Worm (Caenorhabditis elegans) whole organism, L3 larva: ENCODE data around the gene Y43C5A.2.

Experiments
- R02D3.7 ChIP-seq: fragments of 150-350 bp; optimal IDR thresholded peaks from 2 replicates; lab custom pipeline; 2014; ENCODE audit warnings: missing biosample characterization, missing genetic modification characterization
- aly-2 ChIP-seq: fragments of 150-350 bp; optimal IDR thresholded peaks from 2 replicates; lab custom pipeline; 2014; ENCODE audit warnings: missing biosample characterization, missing genetic modification characterization
- ama-1 ChIP-seq: fragments of 150-350 bp; optimal IDR thresholded peaks from 2 replicates; lab custom pipeline; 2018
- ceh-16 ChIP-seq: sonication (generic microtip); optimal IDR thresholded peaks from 2 replicates; lab custom pipeline; 2017; ENCODE audit warnings: missing biosample characterization, missing genetic modification characterization
- ceh-82 ChIP-seq: fragments of 150-350 bp; optimal IDR thresholded peaks from 2 replicates; lab custom pipeline; 2014; ENCODE audit warnings: missing biosample characterization, missing genetic modification characterization
- ceh-9 ChIP-seq: sonication (generic microtip); optimal IDR thresholded peaks from 2 replicates; lab custom pipeline; 2018; ENCODE audit warnings: missing biosample characterization, missing genetic modification characterization
- daf-12 ChIP-seq: fragments of 150-350 bp; optimal IDR thresholded peaks from 2 replicates; lab custom pipeline; 2014; ENCODE audit warnings: missing biosample characterization, missing genetic modification reagents, missing genetic modification characterization
- egl-5 ChIP-seq: fragments of 150-350 bp; optimal IDR thresholded peaks from 2 replicates; lab custom pipeline; 2017; ENCODE audit warnings: missing biosample characterization, missing genetic modification reagents, missing genetic modification characterization, inconsistent platforms
- elt-1 ChIP-seq: fragments of 150-350 bp; optimal IDR thresholded peaks from 2 replicates; lab custom pipeline; 2014; ENCODE audit warnings: missing biosample characterization, missing genetic modification characterization
- elt-2 ChIP-seq: sonication (generic microtip); optimal IDR thresholded peaks from 2 replicates; lab custom pipeline; 2016; ENCODE audit warnings: missing genetic modification reagents, mild to moderate bottlenecking, missing genetic modification characterization, missing compliant biosample characterization
- elt-3 ChIP-seq, 3 experiments: fragments of 150-350 bp in 1 of 3; sonication (generic microtip) in 2 of 3; optimal IDR thresholded peaks; 2 replicates in 2 of 3; 4 replicates in 1 of 3; lab custom pipeline; 2014 to 2017; ENCODE audit warnings: missing biosample characterization in 3 of 3, missing genetic modification characterization in 3 of 3
- eor-1 ChIP-seq, 2 experiments: fragments of 150-350 bp; optimal IDR thresholded peaks; 2 replicates each; lab custom pipeline; 2014 to 2018; ENCODE audit warnings: missing biosample characterization in 2 of 2, missing genetic modification characterization in 2 of 2
- fkh-10 ChIP-seq: sonication (generic microtip); optimal IDR thresholded peaks from 2 replicates; lab custom pipeline; 2017; ENCODE audit warnings: missing biosample characterization, missing genetic modification reagents, missing genetic modification characterization
- fkh-2 ChIP-seq: fragments of 150-350 bp; optimal IDR thresholded peaks from 2 replicates; lab custom pipeline; 2014; ENCODE audit warnings: missing biosample characterization, missing genetic modification reagents, missing genetic modification characterization
- fos-1 ChIP-seq: fragments of 150-350 bp; optimal IDR thresholded peaks from 2 replicates; lab custom pipeline; 2014; ENCODE audit warnings: missing biosample characterization, missing genetic modification characterization
- hmg-11 ChIP-seq: sonication (generic microtip); optimal IDR thresholded peaks from 2 replicates; lab custom pipeline; 2016; ENCODE audit warnings: missing genetic modification characterization, missing compliant biosample characterization
- jun-1 ChIP-seq: fragments of 150-350 bp; optimal IDR thresholded peaks from 2 replicates; lab custom pipeline; 2014; ENCODE audit warnings: missing biosample characterization, missing genetic modification reagents, missing genetic modification characterization
- lin-15B ChIP-seq: fragments of 150-350 bp; optimal IDR thresholded peaks from 2 replicates; lab custom pipeline; 2014; ENCODE audit warnings: missing biosample characterization, missing genetic modification characterization
- lin-39 ChIP-seq: fragments of 150-350 bp; optimal IDR thresholded peaks from 2 replicates; lab custom pipeline; 2018; ENCODE audit warnings: missing biosample characterization, missing genetic modification reagents, missing genetic modification characterization
- lsy-12 ChIP-seq: sonication (generic microtip); optimal IDR thresholded peaks from 2 replicates; lab custom pipeline; 2016; ENCODE audit warnings: mild to moderate bottlenecking, missing genetic modification characterization, missing compliant biosample characterization
- mdl-1 ChIP-seq: fragments of 150-350 bp; optimal IDR thresholded peaks from 2 replicates; lab custom pipeline; 2014; ENCODE audit warnings: missing biosample characterization, missing genetic modification characterization
- mml-1 ChIP-seq: fragments of 150-350 bp; sonication (generic microtip); optimal IDR thresholded peaks from 3 replicates; lab custom pipeline; 2014; ENCODE audit warnings: missing biosample characterization, missing genetic modification characterization
- nfya-1 ChIP-seq: sonication (generic microtip); optimal IDR thresholded peaks from 2 replicates; lab custom pipeline; 2017; ENCODE audit warnings: missing genetic modification characterization, mild to moderate bottlenecking, missing compliant biosample characterization, antibody characterized with exemption, moderate library complexity; ENCODE audit not compliant: insufficient read depth
- nhr-11 ChIP-seq: fragments of 150-350 bp; optimal IDR thresholded peaks from 2 replicates; lab custom pipeline; 2014; ENCODE audit warnings: missing biosample characterization, missing genetic modification characterization
- nhr-12 ChIP-seq: fragments of 150-350 bp; optimal IDR thresholded peaks from 2 replicates; lab custom pipeline; 2014; ENCODE audit warnings: missing biosample characterization, missing genetic modification characterization
- nhr-23 ChIP-seq: fragments of 150-350 bp; optimal IDR thresholded peaks from 2 replicates; lab custom pipeline; 2014; ENCODE audit warnings: missing biosample characterization, missing genetic modification reagents, missing genetic modification characterization
- nhr-237 ChIP-seq: fragments of 150-350 bp; optimal IDR thresholded peaks from 2 replicates; lab custom pipeline; 2014; ENCODE audit warnings: missing biosample characterization, missing genetic modification characterization
- nhr-25 ChIP-seq: sonication (generic microtip); optimal IDR thresholded peaks from 2 replicates; lab custom pipeline; 2017; ENCODE audit warnings: missing biosample characterization, missing genetic modification characterization
- nhr-28 ChIP-seq: fragments of 150-350 bp; optimal IDR thresholded peaks from 2 replicates; lab custom pipeline; 2014; ENCODE audit warnings: missing biosample characterization, missing genetic modification characterization
- nhr-67 ChIP-seq: fragments of 150-350 bp; optimal IDR thresholded peaks from 2 replicates; lab custom pipeline; 2014; ENCODE audit warnings: missing biosample characterization, missing genetic modification characterization
- nhr-76 ChIP-seq: fragments of 150-350 bp; sonication (generic microtip); optimal IDR thresholded peaks from 5 replicates; lab custom pipeline; 2014; ENCODE audit warnings: missing biosample characterization, missing genetic modification characterization
- nhr-77 ChIP-seq: fragments of 150-350 bp; optimal IDR thresholded peaks from 2 replicates; lab custom pipeline; 2014; ENCODE audit warnings: missing biosample characterization, missing genetic modification characterization
- pha-4 ChIP-seq: fragments of 150-350 bp; optimal IDR thresholded peaks from 2 replicates; lab custom pipeline; 2014; ENCODE audit warnings: missing biosample characterization, missing genetic modification reagents, missing genetic modification characterization
- pqm-1 ChIP-seq: fragments of 150-350 bp; optimal IDR thresholded peaks from 2 replicates; lab custom pipeline; 2017; ENCODE audit warnings: missing biosample characterization, missing genetic modification characterization, inconsistent platforms
- sea-2 ChIP-seq: fragments of 150-350 bp; sonication (generic microtip); optimal IDR thresholded peaks from 4 replicates; lab custom pipeline; 2014; ENCODE audit warnings: missing biosample characterization, missing genetic modification reagents, missing genetic modification characterization
- skn-1 ChIP-seq: fragments of 150-350 bp; optimal IDR thresholded peaks from 2 replicates; lab custom pipeline; 2014; ENCODE audit warnings: missing biosample characterization, missing genetic modification characterization
- snpc-4 ChIP-seq: fragments of 150-350 bp; optimal IDR thresholded peaks from 2 replicates; lab custom pipeline; 2014; ENCODE audit warnings: missing biosample characterization, missing genetic modification characterization
- tbx-2 ChIP-seq: sonication (generic microtip); optimal IDR thresholded peaks from 2 replicates; lab custom pipeline; 2016; ENCODE audit warnings: mild to moderate bottlenecking, missing genetic modification characterization, missing compliant biosample characterization
- unc-39 ChIP-seq: sonication (generic microtip); optimal IDR thresholded peaks from 4 replicates; lab custom pipeline; 2017; ENCODE audit warnings: missing biosample characterization, missing genetic modification characterization
- unc-62 ChIP-seq: fragments of 150-350 bp; sonication (generic microtip); optimal IDR thresholded peaks from 4 replicates; lab custom pipeline; 2014; ENCODE audit warnings: missing biosample characterization, missing genetic modification reagents, missing genetic modification characterization
- zag-1 ChIP-seq: fragments of 150-350 bp; optimal IDR thresholded peaks from 2 replicates; lab custom pipeline; 2014; ENCODE audit warnings: missing biosample characterization, missing genetic modification characterization
- ztf-11 ChIP-seq: fragments of 150-350 bp; optimal IDR thresholded peaks from 2 replicates; lab custom pipeline; 2014; ENCODE audit warnings: missing biosample characterization, missing genetic modification characterization
- ztf-4 ChIP-seq: fragments of 150-350 bp; optimal IDR thresholded peaks from 2 replicates; lab custom pipeline; 2014; ENCODE audit warnings: missing biosample characterization, missing genetic modification characterization

The Y43C5A.2 gene

ce11 chrIV:10269137-10269933, at the start of gene Y43C5A.2, which contains the start of gene nspd-7:
Gene Y43C5A.2 (plus strand): TSS chrIV:10269883.
Gene nspd-7 (minus strand): TSS chrIV:10269187.
- TF ChIP-seq unc-62 (GFP tag; lab: Kevin White, UChicago) (no peak), pqm-1 (peak; percentile 34), ztf-11 (tag; lab: Kevin White, UChicago) (no peak), elt-2 (tag; lab: Kevin White, UChicago) (peak; percentile 69), pha-4 (tag; lab: Kevin White, UChicago) (peak; percentile 22), ztf-4 (tag; lab: Kevin White, UChicago) (no peak)

- TF ChIP-seq fos-1 (tag; lab: Kevin White, UChicago): no peak
- no peak for TF ChIP-seq nhr-237 (tag; lab: Kevin White, UChicago)
- no peak for TF ChIP-seq fkh-2
- no peak for TF ChIP-seq nhr-76 (tag; lab: Kevin White, UChicago)
- TF ChIP-seq snpc-4 (tag; lab: Kevin White, UChicago): no peak
- no peak for TF ChIP-seq nhr-67
- no peak for TF ChIP-seq ztf-4 (tag; lab: Kevin White, UChicago)
- no peak for TF ChIP-seq aly-2
- no peak for TF ChIP-seq skn-1 (tag; lab: Kevin White, UChicago)
- no peak for TF ChIP-seq pqm-1
- TF ChIP-seq fkh-10 (GFP tag; lab: Kevin White, UChicago): no peak
- no peak for TF ChIP-seq tbx-2
- no peak for TF ChIP-seq ceh-9 (tag; lab: Kevin White, UChicago)
- no peak for TF ChIP-seq ceh-82 (tag; lab: Kevin White, UChicago)
- no peak for TF ChIP-seq unc-39 (tag; lab: Kevin White, UChicago)
- TF ChIP-seq mdl-1: no peak
- no peak for TF ChIP-seq elt-2 (tag; lab: Kevin White, UChicago)
- TF ChIP-seq eor-1 (tag; optimal IDR thresholded peaks at IDR 0.05; lab: Kevin White, UChicago): no peak
- TF ChIP-seq, all 47 proteins: peak for 0
Observed at ce11 chrIV:10221187-10221586, 48.5 kb upstream of the Y43C5A.2 start, which contains the start of gene tram-1. Gene tram-1 (minus strand): TSS chrIV:10221287.

- TF ChIP-seq nhr-76 (tag; lab: Kevin White, UChicago) (no peak), fkh-10 (GFP tag; lab: Kevin White, UChicago) (peak; percentile 4), lsy-12 (peak; percentile 70), ceh-16 (no peak), unc-39 (tag; lab: Kevin White, UChicago) (no peak), eor-1 (tag; optimal IDR thresholded peaks at IDR 0.05; lab: Kevin White, UChicago) (no peak), elt-2 (tag; lab: Kevin White, UChicago) (peak; percentile 35), nhr-12 (tag; lab: Kevin White, UChicago) (no peak), nfya-1 (tag; lab: Kevin White, UChicago) (peak; percentile 88), elt-1 (tag; lab: Kevin White, UChicago) (no peak), elt-3 (tag; optimal IDR thresholded peaks at IDR 0.05; lab: Kevin White, UChicago) (no peak), tbx-2 (peak; percentile 3), snpc-4 (tag; lab: Kevin White, UChicago) (no peak), jun-1 (tag; lab: Kevin White, UChicago) (peak; percentile 48), lin-39 (peak; percentile 75), nhr-28 (tag; lab: Kevin White, UChicago) (no peak), mdl-1 (no peak), unc-62 (GFP tag; lab: Kevin White, UChicago) (peak; percentile 14), ceh-82 (tag; lab: Kevin White, UChicago) (no peak), daf-12 (tag; lab: Kevin White, UChicago) (no peak), egl-5 (tag; lab: Kevin White, UChicago) (peak; percentile 73), skn-1 (tag; lab: Kevin White, UChicago) (peak; percentile 19), hmg-11 (tag; lab: Kevin White, UChicago) (no peak), sea-2 (GFP tag; lab: Kevin White, UChicago) (no peak), nhr-77 (no peak), lin-15B (tag; lab: Kevin White, UChicago) (peak; percentile 69), pqm-1 (no peak), ceh-9 (tag; lab: Kevin White, UChicago) (no peak), zag-1 (no peak), ztf-4 (tag; lab: Kevin White, UChicago) (no peak), fos-1 (tag; lab: Kevin White, UChicago) (no peak), ztf-11 (tag; lab: Kevin White, UChicago) (no peak), R02D3.7 (tag; lab: Kevin White, UChicago) (no peak), aly-2 (no peak), nhr-23 (tag; lab: Kevin White, UChicago) (peak; percentile 89), ama-1 (lab: Kevin White, UChicago) (no peak), nhr-67 (no peak), pha-4 (tag; lab: Kevin White, UChicago) (peak; percentile 55), nhr-25 (tag; lab: Kevin White, UChicago) (peak; percentile 96), fkh-2 (no peak), nhr-11 (no peak), mml-1 (tag; lab: Kevin White, UChicago) (no peak)
Observed at ce11 chrIV:10222122-10222589, 47.5 kb upstream of the Y43C5A.2 start, which contains the start of gene C24F3.2. Gene C24F3.2 (plus strand): TSS chrIV:10222539.
